Worm (Caenorhabditis elegans) whole organism, L1 larva: ENCODE measurements around the gene ZK550.6.
A peak's percentile ranks its signal among the peaks of the same experiment; 100 is the strongest.

Experiments used
- C04F5.9 ChIP-seq: sonication (generic microtip); optimal IDR thresholded peaks from 2 replicates; lab custom pipeline; 2016; ENCODE audit warnings: missing genetic modification characterization, missing compliant biosample characterization
- F16B12.6 ChIP-seq: fragments of 150-350 bp; optimal IDR thresholded peaks from 2 replicates; lab custom pipeline; 2014; ENCODE audit warnings: missing biosample characterization, missing genetic modification characterization
- aha-1 ChIP-seq: fragments of 150-350 bp; optimal IDR thresholded peaks from 2 replicates; lab custom pipeline; 2014; ENCODE audit warnings: missing biosample characterization, missing genetic modification characterization
- ceh-63 ChIP-seq: fragments of 200-800 bp; sonication (Bioruptor generic); optimal IDR thresholded peaks from 2 replicates; lab custom pipeline; 2018; ENCODE audit warnings: mild to moderate bottlenecking, missing genetic modification characterization, missing compliant biosample characterization
- ceh-8 ChIP-seq: fragments of 200-800 bp; sonication (Bioruptor generic); optimal IDR thresholded peaks from 2 replicates; lab custom pipeline; 2018; ENCODE audit warnings: mild to moderate bottlenecking, missing genetic modification characterization, moderate library complexity, missing compliant biosample characterization
- ceh-82 ChIP-seq, 3 experiments: fragments of 150-350 bp in 1 of 3; sonication (generic microtip) in 2 of 3; optimal IDR thresholded peaks; 2 replicates each; lab custom pipeline; 2014 to 2017; ENCODE audit warnings: missing biosample characterization in 3 of 3, missing genetic modification characterization in 3 of 3
- ces-1 ChIP-seq: fragments of 150-350 bp; optimal IDR thresholded peaks from 2 replicates; lab custom pipeline; 2014; ENCODE audit warnings: missing biosample characterization, missing genetic modification reagents, missing genetic modification characterization
- dpl-1 ChIP-seq, 3 experiments: fragments of 150-350 bp in 2 of 3; sonication (generic microtip) in 1 of 3; optimal IDR thresholded peaks; 2 replicates each; lab custom pipeline; 2014 to 2017; ENCODE audit warnings: missing biosample characterization in 3 of 3, missing genetic modification characterization in 3 of 3, missing genetic modification reagents in 3 of 3
- dsc-1 ChIP-seq: sonication (generic microtip); optimal IDR thresholded peaks from 2 replicates; lab custom pipeline; 2016; ENCODE audit warnings: mild to moderate bottlenecking, missing genetic modification characterization, missing compliant biosample characterization
- egl-27 ChIP-seq, 2 experiments: fragments of 150-350 bp in 1 of 2; sonication (generic microtip); optimal IDR thresholded peaks; 3 replicates each; lab custom pipeline; 2017 to 2018; ENCODE audit warnings: missing biosample characterization in 2 of 2, missing genetic modification characterization in 2 of 2, missing genetic modification reagents in 2 of 2
- elt-2 ChIP-seq: sonication (generic microtip); optimal IDR thresholded peaks from 2 replicates; lab custom pipeline; 2016; ENCODE audit warnings: missing genetic modification characterization, mild to moderate bottlenecking, inconsistent platforms, missing compliant biosample characterization, missing genetic modification reagents
- elt-3 ChIP-seq, 6 experiments: fragments of 150-350 bp in 1 of 6; sonication (generic microtip); optimal IDR thresholded peaks; 2 replicates each; lab custom pipeline; 2017 to 2018; ENCODE audit warnings: missing biosample characterization in 6 of 6, missing genetic modification characterization in 6 of 6, inconsistent platforms in 1 of 6
- fkh-10 ChIP-seq: sonication (generic microtip); optimal IDR thresholded peaks from 2 replicates; lab custom pipeline; 2017; ENCODE audit warnings: missing biosample characterization, missing genetic modification reagents, missing genetic modification characterization
- fkh-4 ChIP-seq: sonication (generic microtip); optimal IDR thresholded peaks from 2 replicates; lab custom pipeline; 2016; ENCODE audit warnings: missing compliant biosample characterization, missing genetic modification characterization, borderline replicate concordance
- fos-1 ChIP-seq: fragments of 150-350 bp; optimal IDR thresholded peaks from 2 replicates; lab custom pipeline; 2014; ENCODE audit warnings: missing biosample characterization, missing genetic modification characterization
- grh-1 ChIP-seq: fragments of 200-800 bp; sonication (Bioruptor generic); IDR thresholded peaks from 2 replicates; pipeline ENCODE4 v1.3.6; 2022; ENCODE audit warnings: missing genetic modification reagents, missing genetic modification characterization, missing compliant biosample characterization
- hlh-17 ChIP-seq: fragments of 200-800 bp; sonication (Bioruptor generic); optimal IDR thresholded peaks from 2 replicates; lab custom pipeline; 2018; ENCODE audit warnings: missing genetic modification characterization, mild to moderate bottlenecking, missing compliant biosample characterization, moderate library complexity, borderline replicate concordance
- hlh-4 ChIP-seq: sonication (generic microtip); optimal IDR thresholded peaks from 2 replicates; lab custom pipeline; 2016; ENCODE audit warnings: mild to moderate bottlenecking, missing genetic modification characterization, missing compliant biosample characterization
- irx-1 ChIP-seq: sonication (generic microtip); optimal IDR thresholded peaks from 2 replicates; lab custom pipeline; 2016; ENCODE audit warnings: missing genetic modification characterization, missing compliant biosample characterization
- isw-1 ChIP-seq: fragments of 200-800 bp; sonication (Bioruptor generic); IDR thresholded peaks from 2 replicates; pipeline ENCODE4 v1.3.6; 2022; ENCODE audit warnings: missing genetic modification characterization, missing compliant biosample characterization
- jun-1 ChIP-seq: fragments of 150-350 bp; optimal IDR thresholded peaks from 2 replicates; lab custom pipeline; 2014; ENCODE audit warnings: missing biosample characterization, missing genetic modification reagents, missing genetic modification characterization
- lin-13 ChIP-seq: fragments of 150-350 bp; optimal IDR thresholded peaks from 2 replicates; lab custom pipeline; 2014; ENCODE audit warnings: missing biosample characterization, missing genetic modification reagents, missing genetic modification characterization
- lin-14 ChIP-seq: fragments of 200-800 bp; sonication (Bioruptor generic); optimal IDR thresholded peaks from 2 replicates; lab custom pipeline; 2018; ENCODE audit warnings: mild to moderate bottlenecking, missing genetic modification characterization, moderate library complexity, missing compliant biosample characterization
- lin-35 ChIP-seq, 2 experiments: fragments of 150-350 bp; optimal IDR thresholded peaks; 2 replicates each; lab custom pipeline; 2014; ENCODE audit warnings: missing biosample characterization in 2 of 2, missing genetic modification characterization in 2 of 2, missing genetic modification reagents in 2 of 2
- lir-3 ChIP-seq: sonication (generic microtip); optimal IDR thresholded peaks from 2 replicates; lab custom pipeline; 2016; ENCODE audit warnings: mild to moderate bottlenecking, missing genetic modification characterization, moderate library complexity, missing compliant biosample characterization; ENCODE audit not compliant: poor library complexity
- mab-9 ChIP-seq: fragments of 200-800 bp; sonication (Bioruptor generic); IDR thresholded peaks from 2 replicates; pipeline ENCODE4 v1.3.6; 2022; ENCODE audit warnings: missing genetic modification reagents, missing genetic modification characterization, missing compliant biosample characterization
- mef-2 ChIP-seq: fragments of 150-350 bp; optimal IDR thresholded peaks from 2 replicates; lab custom pipeline; 2014; ENCODE audit warnings: missing biosample characterization, missing genetic modification characterization
- mep-1 ChIP-seq: fragments of 150-350 bp; optimal IDR thresholded peaks from 2 replicates; lab custom pipeline; 2014; ENCODE audit warnings: missing biosample characterization, missing genetic modification characterization
- nhr-11 ChIP-seq: fragments of 150-350 bp; optimal IDR thresholded peaks from 2 replicates; lab custom pipeline; 2014; ENCODE audit warnings: missing biosample characterization, missing genetic modification characterization
- nhr-12 ChIP-seq: sonication (generic microtip); optimal IDR thresholded peaks from 2 replicates; lab custom pipeline; 2017; ENCODE audit warnings: missing biosample characterization, missing genetic modification characterization
- nhr-19 ChIP-seq: fragments of 200-800 bp; sonication (Bioruptor generic); conservative IDR thresholded peaks from 2 replicates; pipeline ENCODE4 v1.3.6; 2022; ENCODE audit warnings: missing genetic modification characterization, missing compliant biosample characterization
- nhr-237 ChIP-seq: fragments of 150-350 bp; optimal IDR thresholded peaks from 2 replicates; lab custom pipeline; 2014; ENCODE audit warnings: missing biosample characterization, missing genetic modification characterization
- nhr-76 ChIP-seq: sonication (generic microtip); optimal IDR thresholded peaks from 2 replicates; lab custom pipeline; 2017; ENCODE audit warnings: missing biosample characterization, missing genetic modification characterization
- nhr-77 ChIP-seq: fragments of 150-350 bp; optimal IDR thresholded peaks from 2 replicates; lab custom pipeline; 2014; ENCODE audit warnings: missing biosample characterization, missing genetic modification characterization
- nhr-84 ChIP-seq: sonication (generic microtip); optimal IDR thresholded peaks from 2 replicates; lab custom pipeline; 2017; ENCODE audit warnings: missing biosample characterization, missing genetic modification characterization
- nhr-85 ChIP-seq: sonication (generic microtip); peaks from one replicate; lab custom pipeline; 2016; ENCODE audit warnings: missing genetic modification characterization, inconsistent platforms, missing compliant biosample characterization
- nhr-90 ChIP-seq: sonication (generic microtip); optimal IDR thresholded peaks from 2 replicates; lab custom pipeline; 2016; ENCODE audit warnings: mild to moderate bottlenecking, missing genetic modification characterization, missing compliant biosample characterization; ENCODE audit not compliant: poor library complexity
- pag-3 ChIP-seq: sonication (generic microtip); optimal IDR thresholded peaks from 2 replicates; lab custom pipeline; 2017; ENCODE audit warnings: missing genetic modification characterization, mild to moderate bottlenecking, missing compliant biosample characterization, antibody characterized with exemption, borderline replicate concordance; ENCODE audit not compliant: insufficient read depth
- pax-3 ChIP-seq: fragments of 200-800 bp; sonication (Bioruptor generic); optimal IDR thresholded peaks from 2 replicates; lab custom pipeline; 2018; ENCODE audit warnings: mild to moderate bottlenecking, missing genetic modification characterization, moderate library complexity, missing compliant biosample characterization
- skn-1 ChIP-seq: fragments of 150-350 bp; optimal IDR thresholded peaks from 2 replicates; lab custom pipeline; 2014; ENCODE audit warnings: missing biosample characterization, missing genetic modification characterization
- snu-23 ChIP-seq: sonication (generic microtip); optimal IDR thresholded peaks from 2 replicates; lab custom pipeline; 2016; ENCODE audit warnings: missing genetic modification characterization, missing compliant biosample characterization
- sox-4 ChIP-seq: sonication (generic microtip); optimal IDR thresholded peaks from 2 replicates; lab custom pipeline; 2016; ENCODE audit warnings: missing genetic modification characterization, missing compliant biosample characterization
- sup-37 ChIP-seq: fragments of 200-800 bp; sonication (Bioruptor generic); optimal IDR thresholded peaks from 2 replicates; lab custom pipeline; 2018; ENCODE audit warnings: mild to moderate bottlenecking, missing genetic modification characterization, missing compliant biosample characterization
- tbx-2 ChIP-seq: sonication (generic microtip); optimal IDR thresholded peaks from 2 replicates; lab custom pipeline; 2016; ENCODE audit warnings: missing genetic modification characterization, missing compliant biosample characterization
- tlp-1 ChIP-seq: fragments of 150-350 bp; optimal IDR thresholded peaks from 2 replicates; lab custom pipeline; 2014; ENCODE audit warnings: missing biosample characterization, missing genetic modification characterization
- unc-62 ChIP-seq: fragments of 150-350 bp; optimal IDR thresholded peaks from 2 replicates; lab custom pipeline; 2014; ENCODE audit warnings: missing biosample characterization, missing genetic modification reagents, missing genetic modification characterization
- unc-86 ChIP-seq: sonication (generic microtip); optimal IDR thresholded peaks from 2 replicates; lab custom pipeline; 2016; ENCODE audit warnings: missing genetic modification characterization, missing compliant biosample characterization
- vab-15 ChIP-seq: sonication (generic microtip); optimal IDR thresholded peaks from 2 replicates; lab custom pipeline; 2017; ENCODE audit warnings: missing genotype, mild to moderate bottlenecking, missing genetic modification characterization, missing compliant biosample characterization
- ztf-11 ChIP-seq, 2 experiments: sonication (generic microtip); optimal IDR thresholded peaks; 2 replicates each; lab custom pipeline; 2016 to 2017; ENCODE audit warnings: missing genetic modification characterization in 2 of 2, missing biosample characterization in 1 of 2, missing compliant biosample characterization in 1 of 2
- ztf-4 ChIP-seq: fragments of 150-350 bp; optimal IDR thresholded peaks from 2 replicates; lab custom pipeline; 2014; ENCODE audit warnings: missing biosample characterization, missing genetic modification characterization

Gene ZK550.6

ce11 chrIV:17253435-17253834, 8.8 kb downstream of the ZK550.6 start (continued):
- TF ChIP-seq egl-27 (tag; optimal IDR thresholded peaks at IDR 0.05; lab: Kevin White, UChicago): no peak
- TF ChIP-seq nhr-12 (tag; lab: Kevin White, UChicago): no peak
- TF ChIP-seq sup-37: no peak

- TF ChIP-seq nhr-85 (tag; lab: Kevin White, UChicago): peak; percentile 99
- TF ChIP-seq lir-3 (tag; lab: Kevin White, UChicago): peak; percentile 94
- TF ChIP-seq dpl-1 (GFP tag; optimal IDR thresholded peaks at IDR 0.05; lab: Kevin White, UChicago): peak; percentile 100
- peak; percentile 92 for TF ChIP-seq C04F5.9 (tag; lab: Kevin White, UChicago)
- no peak for TF ChIP-seq hlh-17
- peak; percentile 99 for TF ChIP-seq dsc-1 (tag; lab: Kevin White, UChicago)
- TF ChIP-seq hlh-4 (tag; lab: Kevin White, UChicago): no peak
- peak; percentile 98 for TF ChIP-seq skn-1 (tag; lab: Kevin White, UChicago)
- peak; percentile 99 for TF ChIP-seq lin-13 (GFP tag; lab: Kevin White, UChicago)
- TF ChIP-seq ceh-82 (tag; optimal IDR thresholded peaks at IDR 0.05; lab: Kevin White, UChicago): peak; percentile 99 to 100 (median 100)
- peak; percentile 99 for TF ChIP-seq nhr-19 (GFP tag; lab: Robert Waterston, UW)
- TF ChIP-seq pag-3: peak; percentile 74
- no peak for TF ChIP-seq tlp-1 (tag; lab: Kevin White, UChicago)
- peak; percentile 97 for TF ChIP-seq aha-1
- TF ChIP-seq nhr-84 (tag; lab: Kevin White, UChicago): no peak
- TF ChIP-seq sox-4 (tag; lab: Kevin White, UChicago): peak; percentile 96
- peak; percentile 98 for TF ChIP-seq jun-1 (tag; lab: Kevin White, UChicago)
- TF ChIP-seq unc-86 (tag; lab: Kevin White, UChicago): peak; percentile 99
- peak; percentile 98 for TF ChIP-seq nhr-77 (tag; lab: Kevin White, UChicago)
- peak; percentile 97 for TF ChIP-seq ztf-4
- peak; percentile 17 for TF ChIP-seq ces-1 (GFP tag; lab: Kevin White, UChicago)
- peak; percentile 88 for TF ChIP-seq vab-15 (tag; lab: Kevin White, UChicago)
- peak; percentile 98 for TF ChIP-seq mab-9 (GFP tag; lab: Robert Waterston, UW)
- peak; percentile 99 for TF ChIP-seq tbx-2
- TF ChIP-seq ztf-11 (tag; optimal IDR thresholded peaks at IDR 0.05; lab: Kevin White, UChicago): peak; percentile 62 to 95
- peak; percentile 98 for TF ChIP-seq sup-37
- TF ChIP-seq mef-2 (tag; lab: Kevin White, UChicago): peak; percentile 87
- TF ChIP-seq nhr-237 (tag; lab: Kevin White, UChicago): peak; percentile 97
- TF ChIP-seq elt-2: peak; percentile 94
- TF ChIP-seq F16B12.6: peak; percentile 79
- no peak for TF ChIP-seq ceh-63 (GFP tag; lab: Kevin White, UChicago)
- TF ChIP-seq unc-62 (GFP tag; lab: Kevin White, UChicago): peak; percentile 33
- TF ChIP-seq fkh-10 (GFP tag; lab: Kevin White, UChicago): peak; percentile 99
- TF ChIP-seq isw-1 (GFP tag; lab: Robert Waterston, UW): peak; percentile 98
- TF ChIP-seq ceh-8 (GFP tag; lab: Kevin White, UChicago): peak; percentile 97
- TF ChIP-seq nhr-76: peak; percentile 80
- TF ChIP-seq pax-3 (tag; lab: Kevin White, UChicago): peak; percentile 98
- TF ChIP-seq lin-35 (GFP tag; optimal IDR thresholded peaks at IDR 0.05; lab: Kevin White, UChicago): peak; percentile 100
- peak; percentile 98 for TF ChIP-seq irx-1 (tag; lab: Kevin White, UChicago)
- peak; percentile 82 for TF ChIP-seq fkh-4 (tag; lab: Kevin White, UChicago)
- TF ChIP-seq lin-14: peak; percentile 99
- peak; percentile 96 for TF ChIP-seq fos-1 (tag; lab: Kevin White, UChicago)
- peak; percentile 60 to 97 (median 88) for TF ChIP-seq elt-3 (tag; optimal IDR thresholded peaks at IDR 0.05; lab: Kevin White, UChicago)
- TF ChIP-seq grh-1 (GFP tag; lab: Robert Waterston, UW): peak; percentile 98
- TF ChIP-seq mep-1 (tag; lab: Kevin White, UChicago): peak; percentile 100
- peak; percentile 97 for TF ChIP-seq nhr-11 (tag; lab: Kevin White, UChicago)
- peak; percentile 99 for TF ChIP-seq snu-23 (GFP tag; lab: Kevin White, UChicago)
- TF ChIP-seq nhr-90: peak; percentile 99
These were observed 12.5 kb downstream of the ZK550.6 start, which contains the start of gene eelo-2 for ce11 chrIV:17249691-17250181. eelo-2 (plus strand) TSS chrIV:17250131.
